Fruit fly (Drosophila melanogaster) whole organism, wandering third instar larva: ENCODE measurements around the gene CG9733.

ENCODE experiments used
- Abd-B ChIP-seq: fragments of >200 bp; optimal IDR thresholded peaks from 2 replicates; lab custom pipeline; 2017; ENCODE audit warnings: missing biosample characterization, missing genetic modification characterization
- CG32264 ChIP-seq: fragments of 200-800 bp; sonication (Bioruptor generic); optimal IDR thresholded peaks from 2 replicates; lab custom pipeline; 2016; ENCODE audit warnings: missing biosample characterization, missing genetic modification characterization
- CG9705 ChIP-seq: fragments of 200-800 bp; sonication (Bioruptor generic); optimal IDR thresholded peaks from 2 replicates; lab custom pipeline; 2018; ENCODE audit warnings: missing biosample characterization, mild to moderate bottlenecking, missing genetic modification characterization
- CrebA ChIP-seq: fragments of 200-800 bp; sonication (Bioruptor generic); optimal IDR thresholded peaks from 2 replicates; lab custom pipeline; 2016; ENCODE audit warnings: missing biosample characterization, mild to moderate bottlenecking, missing genetic modification characterization, borderline replicate concordance
- Dfd ChIP-seq: fragments of >200 bp; optimal IDR thresholded peaks from 2 replicates; lab custom pipeline; 2017; ENCODE audit warnings: missing biosample characterization, missing genetic modification characterization
- Dif ChIP-seq: fragments of 200-275, 200-300 bp; sonication (Bioruptor generic); optimal IDR thresholded peaks from 2 replicates; lab custom pipeline; 2018; ENCODE audit warnings: missing biosample characterization, missing genetic modification characterization; ENCODE audit not compliant: partially characterized antibody
- GATAd ChIP-seq: sonication (Bioruptor generic); optimal IDR thresholded peaks from 2 replicates; lab custom pipeline; 2016; ENCODE audit warnings: missing biosample characterization, missing genetic modification characterization
- Hnf4 ChIP-seq: fragments of 200-800 bp; sonication (Bioruptor generic); optimal IDR thresholded peaks from 2 replicates; lab custom pipeline; 2016; ENCODE audit warnings: missing biosample characterization, mild to moderate bottlenecking, missing genetic modification characterization
- Hr78 ChIP-seq: fragments of >200 bp; optimal IDR thresholded peaks from 2 replicates; lab custom pipeline; 2017; ENCODE audit warnings: missing biosample characterization, missing genetic modification characterization
- Hr83 ChIP-seq: fragments of 200-300 bp; sonication (Bioruptor generic); optimal IDR thresholded peaks from 2 replicates; lab custom pipeline; 2016; ENCODE audit warnings: missing biosample characterization, mild to moderate bottlenecking, missing genetic modification characterization, moderate library complexity; ENCODE audit not compliant: poor library complexity, severe bottlenecking
- Jra ChIP-seq: sonication (Bioruptor generic); optimal IDR thresholded peaks from 2 replicates; lab custom pipeline; 2016; ENCODE audit warnings: missing biosample characterization, missing genetic modification characterization
- Myc ChIP-seq: fragments of >200 bp; optimal IDR thresholded peaks from 2 replicates; lab custom pipeline; 2017
- N ChIP-seq: fragments of >200 bp; optimal IDR thresholded peaks from 2 replicates; lab custom pipeline; 2018; ENCODE audit warnings: missing biosample characterization, missing external identifiers, missing genetic modification characterization
- OdsH ChIP-seq: fragments of 200-800 bp; sonication (Bioruptor generic); optimal IDR thresholded peaks from 2 replicates; lab custom pipeline; 2016; ENCODE audit warnings: missing biosample characterization, mild to moderate bottlenecking, missing genetic modification characterization
- Rel ChIP-seq, 2 experiments: fragments of 200-800 bp; sonication (Bioruptor generic) in 1 of 2; optimal IDR thresholded peaks; 2 replicates in 1 of 2; 3 replicates in 1 of 2; lab custom pipeline; 2016 to 2019; ENCODE audit warnings: mild to moderate bottlenecking in 2 of 2, missing biosample characterization in 2 of 2, missing genetic modification characterization in 2 of 2, moderate library complexity in 1 of 2
- Sp1 ChIP-seq: fragments of 200-800 bp; sonication (Bioruptor generic); optimal IDR thresholded peaks from 3 replicates; lab custom pipeline; 2019; ENCODE audit warnings: missing biosample characterization, mild to moderate bottlenecking, missing genetic modification characterization, moderate library complexity
- Vsx2 ChIP-seq: fragments of 200-300, 225-300 bp; sonication (Bioruptor generic); optimal IDR thresholded peaks from 2 replicates; lab custom pipeline; 2018; ENCODE audit warnings: missing biosample characterization, missing genetic modification characterization; ENCODE audit not compliant: partially characterized antibody
- br ChIP-seq: fragments of 200-800 bp; sonication (Bioruptor generic); optimal IDR thresholded peaks from 2 replicates; lab custom pipeline; 2016; ENCODE audit warnings: missing biosample characterization, missing genetic modification characterization
- brk ChIP-seq: fragments of 200-800 bp; sonication (Bioruptor generic); optimal IDR thresholded peaks from 2 replicates; lab custom pipeline; 2016; ENCODE audit warnings: missing biosample characterization, mild to moderate bottlenecking, missing genetic modification characterization
- dmrt93B ChIP-seq: fragments of 200-800 bp; sonication (Bioruptor generic); optimal IDR thresholded peaks from 2 replicates; lab custom pipeline; 2018; ENCODE audit warnings: missing biosample characterization, mild to moderate bottlenecking, missing genetic modification characterization
- dsf ChIP-seq: sonication (Bioruptor generic); optimal IDR thresholded peaks from 2 replicates; lab custom pipeline; 2016; ENCODE audit warnings: missing biosample characterization, missing genetic modification characterization, borderline replicate concordance
- ey ChIP-seq: fragments of 200-800 bp; sonication (Bioruptor generic); optimal IDR thresholded peaks from 2 replicates; lab custom pipeline; 2016; ENCODE audit warnings: missing biosample characterization, missing genetic modification characterization
- foxo ChIP-seq, 2 experiments: fragments of 200-800 bp; sonication (Bioruptor generic); optimal IDR thresholded peaks; 2 replicates in 1 of 2; 3 replicates in 1 of 2; lab custom pipeline; 2016 to 2017; ENCODE audit warnings: missing biosample characterization in 2 of 2, missing genetic modification characterization in 2 of 2
- fru ChIP-seq: fragments of 200-800 bp; sonication (Bioruptor generic); optimal IDR thresholded peaks from 3 replicates; lab custom pipeline; 2016; ENCODE audit warnings: missing biosample characterization, mild to moderate bottlenecking, missing genetic modification characterization
- h ChIP-seq: fragments of 200-800 bp; sonication (Bioruptor generic); optimal IDR thresholded peaks from 3 replicates; lab custom pipeline; 2016; ENCODE audit warnings: missing biosample characterization, mild to moderate bottlenecking, missing genetic modification characterization
- jim ChIP-seq: fragments of 175-275, 200-325 bp; sonication (Bioruptor generic); optimal IDR thresholded peaks from 2 replicates; lab custom pipeline; 2016; ENCODE audit warnings: missing biosample characterization, mild to moderate bottlenecking, missing genetic modification characterization
- lola ChIP-seq: fragments of >200 bp; optimal IDR thresholded peaks from 2 replicates; lab custom pipeline; 2017; ENCODE audit warnings: missing biosample characterization, missing genetic modification characterization
- pan ChIP-seq: fragments of >200 bp; optimal IDR thresholded peaks from 2 replicates; lab custom pipeline; 2017
- psq ChIP-seq: fragments of 200-800 bp; sonication (Bioruptor generic); optimal IDR thresholded peaks from 3 replicates; lab custom pipeline; 2017; ENCODE audit warnings: missing biosample characterization, mild to moderate bottlenecking, missing genetic modification characterization, moderate library complexity
- rgr ChIP-seq: fragments of 200-800 bp; sonication (Bioruptor generic); optimal IDR thresholded peaks from 3 replicates; lab custom pipeline; 2016; ENCODE audit warnings: missing biosample characterization, mild to moderate bottlenecking, missing genetic modification characterization
- sage ChIP-seq: fragments of 200-800 bp; sonication (Bioruptor generic); optimal IDR thresholded peaks from 2 replicates; lab custom pipeline; 2016; ENCODE audit warnings: missing biosample characterization, mild to moderate bottlenecking, missing genetic modification characterization
- sv ChIP-seq: fragments of 200-800 bp; sonication (Bioruptor generic); optimal IDR thresholded peaks from 3 replicates; lab custom pipeline; 2016; ENCODE audit warnings: missing biosample characterization, missing genetic modification characterization
- tai ChIP-seq: sonication (Bioruptor generic); optimal IDR thresholded peaks from 2 replicates; lab custom pipeline; 2016; ENCODE audit warnings: missing biosample characterization, missing genetic modification characterization
- usp ChIP-seq: fragments of >200 bp; optimal IDR thresholded peaks from 2 replicates; lab custom pipeline; 2017; ENCODE audit warnings: missing biosample characterization, missing genetic modification characterization

Gene CG9733

dm6 chr3R:30202898-30203103 lies 43.7 kb downstream of the CG9733 start, which contains the start of gene CG9743:
Gene CG9743 (minus strand): TSS chr3R:30202998.
- TF ChIP-seq N (GFP tag; lab: Kevin White, UChicago) (no peak), ey (GFP tag; lab: Kevin White, UChicago) (no peak), pan (lab: Kevin White, UChicago) (no peak), CrebA (no peak), lola (GFP tag; lab: Kevin White, UChicago) (no peak), sv (GFP tag; lab: Kevin White, UChicago) (no peak), Dif (no peak), OdsH (no peak), GATAd (no peak), foxo (GFP tag; optimal IDR thresholded peaks at IDR 0.05; lab: Kevin White, UChicago) (no peak), Rel (GFP tag; optimal IDR thresholded peaks at IDR 0.05; lab: Kevin White, UChicago) (no peak), Rel (tag; optimal IDR thresholded peaks at IDR 0.05; lab: Kevin White, UChicago) (no peak), Hr83 (GFP tag; lab: Kevin White, UChicago) (no peak), br (GFP tag; lab: Kevin White, UChicago) (no peak), Sp1 (GFP tag; lab: Kevin White, UChicago) (no peak), tai (no peak), Jra (GFP tag; lab: Kevin White, UChicago) (no peak), rgr (GFP tag; lab: Kevin White, UChicago) (no peak), jim (GFP tag; lab: Kevin White, UChicago) (no peak)

dm6 chr3R:30201064-30201463 lies 45.4 kb downstream of the CG9733 start:
- TF ChIP-seq Dfd (GFP tag; lab: Kevin White, UChicago): no peak
- no peak for TF ChIP-seq usp (GFP tag; lab: Kevin White, UChicago)
- no peak for TF ChIP-seq rgr (GFP tag; lab: Kevin White, UChicago)
- no peak for TF ChIP-seq jim (GFP tag; lab: Kevin White, UChicago)
- TF ChIP-seq Hnf4: no peak
- TF ChIP-seq dmrt93B (GFP tag; lab: Kevin White, UChicago): no peak
- no peak for TF ChIP-seq ey (GFP tag; lab: Kevin White, UChicago)
- no peak for TF ChIP-seq OdsH
- TF ChIP-seq psq: no peak
- no peak for TF ChIP-seq Jra (GFP tag; lab: Kevin White, UChicago)
- TF ChIP-seq CG9705 (GFP tag; lab: Kevin White, UChicago): no peak
- TF ChIP-seq CG32264 (GFP tag; lab: Kevin White, UChicago): no peak
- TF ChIP-seq foxo (GFP tag; optimal IDR thresholded peaks at IDR 0.05; lab: Kevin White, UChicago): no peak
- TF ChIP-seq Abd-B (GFP tag; lab: Kevin White, UChicago): no peak
- TF ChIP-seq brk: no peak
- no peak for TF ChIP-seq br (GFP tag; lab: Kevin White, UChicago)

DNA sequence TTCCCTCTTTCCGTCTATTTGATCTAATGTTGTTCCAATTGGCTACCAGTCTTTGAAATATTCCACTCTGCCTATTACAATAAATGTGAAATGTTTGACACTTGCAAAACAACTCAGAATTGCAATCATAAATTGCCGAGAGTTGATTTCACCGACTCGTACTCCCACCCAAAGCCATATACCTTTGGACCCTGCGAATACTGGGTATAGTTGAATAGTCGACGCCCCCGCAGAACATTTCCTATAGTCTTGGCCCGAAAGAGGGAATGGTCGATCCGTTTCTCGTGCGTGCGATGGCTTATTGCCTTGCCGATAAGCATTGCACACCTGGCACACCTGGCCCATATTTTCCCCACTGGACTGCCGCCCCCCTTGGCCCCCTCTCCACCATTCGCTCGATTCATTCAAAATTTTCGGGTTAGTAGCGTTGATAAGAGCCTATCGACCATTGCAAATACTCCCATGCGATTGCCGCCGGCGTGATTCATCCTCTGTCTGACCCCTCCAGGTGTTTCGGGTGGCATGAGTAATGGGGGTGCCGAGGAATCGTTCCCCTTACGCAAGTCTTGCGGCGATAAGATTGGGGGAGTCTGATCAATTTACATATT lies 46.3 kb downstream of the CG9733 start:
- TF ChIP-seq fru (GFP tag; lab: Kevin White, UChicago) (peak; percentile 44), h (GFP tag; lab: Kevin White, UChicago) (peak; percentile 37), Hr78 (GFP tag; lab: Kevin White, UChicago) (no peak), rgr (GFP tag; lab: Kevin White, UChicago) (no peak), br (GFP tag; lab: Kevin White, UChicago) (no peak), Jra (GFP tag; lab: Kevin White, UChicago) (peak; percentile 10), Rel (GFP tag; optimal IDR thresholded peaks at IDR 0.05; lab: Kevin White, UChicago) (no peak), Rel (tag; optimal IDR thresholded peaks at IDR 0.05; lab: Kevin White, UChicago) (peak; percentile 33), sage (GFP tag; lab: Kevin White, UChicago) (no peak)

dm6 chr3R:30198793-30199192 lies 47.7 kb downstream of the CG9733 start:
- TF ChIP-seq lola (GFP tag; lab: Kevin White, UChicago): no peak
- TF ChIP-seq Myc (lab: Kevin White, UChicago): no peak
- no peak for TF ChIP-seq Vsx2 (GFP tag; lab: Kevin White, UChicago)
- TF ChIP-seq br (GFP tag; lab: Kevin White, UChicago): no peak
- TF ChIP-seq psq: no peak
- no peak for TF ChIP-seq CG32264 (GFP tag; lab: Kevin White, UChicago)
- no peak for TF ChIP-seq Jra (GFP tag; lab: Kevin White, UChicago)
- TF ChIP-seq h (GFP tag; lab: Kevin White, UChicago): no peak
- TF ChIP-seq dsf: no peak
- TF ChIP-seq CG9705 (GFP tag; lab: Kevin White, UChicago): no peak
- no peak for TF ChIP-seq sage (GFP tag; lab: Kevin White, UChicago)
